Worm (Caenorhabditis elegans) whole organism, L4 larva: ENCODE measurements around the gene F26F12.4.

Experiments used
- lin-15B ChIP-seq: fragments of 150-350 bp; sonication (generic microtip); optimal IDR thresholded peaks from 3 replicates; lab custom pipeline; 2014; ENCODE audit warnings: missing biosample characterization, missing genetic modification characterization
- mdl-1 ChIP-seq, 2 experiments: fragments of 150-350 bp in 1 of 2; sonication (generic microtip) in 1 of 2; optimal IDR thresholded peaks; 2 replicates each; lab custom pipeline; 2014 to 2017; ENCODE audit warnings: missing biosample characterization in 2 of 2, missing genetic modification characterization in 2 of 2
- nhr-11 ChIP-seq: fragments of 150-350 bp; optimal IDR thresholded peaks from 2 replicates; lab custom pipeline; 2014; ENCODE audit warnings: missing biosample characterization, missing genetic modification characterization
- nhr-237 ChIP-seq: sonication (generic microtip); optimal IDR thresholded peaks from 2 replicates; lab custom pipeline; 2017; ENCODE audit warnings: missing biosample characterization, missing genetic modification characterization
- set-16 ChIP-seq: fragments of 200-800 bp; sonication (Bioruptor generic); IDR thresholded peaks from 2 replicates; pipeline ENCODE4 v1.3.6; 2022; ENCODE audit warnings: missing genetic modification reagents, missing genetic modification characterization, missing compliant biosample characterization
- unc-62 ChIP-seq, 3 experiments: fragments of 150-350 bp in 1 of 3; sonication (generic microtip); optimal IDR thresholded peaks in 2 of 3; peaks in 1 of 3; 1 replicate in 1 of 3; 2 replicates in 2 of 3; lab custom pipeline; 2014 to 2017; ENCODE audit warnings: missing biosample characterization in 3 of 3, missing genetic modification characterization in 3 of 3, missing genetic modification reagents in 3 of 3, missing genotype in 1 of 3
- zfp-2 ChIP-seq: sonication (generic microtip); optimal IDR thresholded peaks from 2 replicates; lab custom pipeline; 2016; ENCODE audit warnings: mild to moderate bottlenecking, missing genetic modification characterization, missing compliant biosample characterization
- ztf-11 ChIP-seq: fragments of 150-350 bp; optimal IDR thresholded peaks from 2 replicates; lab custom pipeline; 2014; ENCODE audit warnings: missing biosample characterization, missing genetic modification characterization

DNA sequence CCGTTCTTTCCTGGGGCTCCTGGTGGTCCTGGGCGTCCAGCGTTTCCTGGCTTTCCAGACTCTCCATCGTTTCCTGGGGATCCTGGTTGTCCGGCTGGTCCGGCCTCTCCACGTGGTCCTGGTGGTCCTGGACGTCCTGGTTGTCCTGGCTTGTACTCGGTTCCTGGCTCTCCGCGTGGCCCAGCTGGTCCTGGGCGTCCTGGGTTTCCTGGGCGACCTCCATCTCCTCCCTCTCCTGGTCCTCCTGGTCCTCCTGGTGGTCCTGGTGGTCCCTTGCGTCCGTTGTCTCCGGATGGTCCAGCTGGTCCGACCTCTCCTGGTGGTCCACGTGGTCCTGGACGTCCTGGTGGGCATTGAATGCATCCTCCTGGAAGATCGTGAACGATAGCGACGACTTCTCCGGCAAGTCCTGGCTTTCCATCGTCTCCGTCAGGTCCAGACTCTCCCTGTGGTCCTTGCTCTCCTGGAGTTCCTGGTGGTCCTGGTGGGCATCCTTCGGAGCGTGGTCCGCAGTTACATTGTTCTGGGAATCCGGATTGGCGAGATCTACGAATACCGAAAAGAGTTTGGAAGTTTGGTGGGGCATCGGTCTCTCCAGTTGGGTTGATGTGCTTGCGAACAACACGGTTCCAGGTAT is 33.0 kb downstream of the F26F12.4 start:
- no peak for TF ChIP-seq lin-15B
- TF ChIP-seq set-16 (GFP tag; lab: Robert Waterston, UW): peak; percentile 99
- TF ChIP-seq zfp-2 (tag; lab: Kevin White, UChicago): no peak
- no peak for TF ChIP-seq unc-62 (GFP tag; optimal IDR thresholded peaks at IDR 0.05 in 1 of 2; lab: Kevin White, UChicago)
- no peak for TF ChIP-seq unc-62 (tag; optimal IDR thresholded peaks at IDR 0.05; lab: Kevin White, UChicago)
- no peak for TF ChIP-seq nhr-237 (tag; lab: Kevin White, UChicago)
- no peak for TF ChIP-seq nhr-11 (tag; lab: Kevin White, UChicago)
- TF ChIP-seq ztf-11: no peak
- no peak for TF ChIP-seq mdl-1 (tag; optimal IDR thresholded peaks at IDR 0.05; lab: Kevin White, UChicago)
